Worm (Caenorhabditis elegans) whole organism, L1 larva: Measurements from ENCODE around the gene cbd-1.

Experiments used
- aly-2 ChIP-seq: fragments of 150-350 bp; optimal IDR thresholded peaks from 2 replicates; lab custom pipeline; 2014; ENCODE audit warnings: missing biosample characterization, missing genetic modification characterization
- elt-3 ChIP-seq, 6 experiments: fragments of 150-350 bp in 1 of 6; sonication (generic microtip); optimal IDR thresholded peaks; 2 replicates each; lab custom pipeline; 2017 to 2018; ENCODE audit warnings: missing biosample characterization in 6 of 6, missing genetic modification characterization in 6 of 6, inconsistent platforms in 1 of 6
- fkh-10 ChIP-seq: sonication (generic microtip); optimal IDR thresholded peaks from 2 replicates; lab custom pipeline; 2017; ENCODE audit warnings: missing biosample characterization, missing genetic modification reagents, missing genetic modification characterization
- lin-13 ChIP-seq: fragments of 150-350 bp; optimal IDR thresholded peaks from 2 replicates; lab custom pipeline; 2014; ENCODE audit warnings: missing biosample characterization, missing genetic modification reagents, missing genetic modification characterization
- lin-39 ChIP-seq: fragments of 150-350 bp; optimal IDR thresholded peaks from 2 replicates; lab custom pipeline; 2014; ENCODE audit warnings: missing biosample characterization, missing genetic modification reagents, missing genetic modification characterization
- lsy-2 ChIP-seq, 2 experiments: fragments of 150-350 bp; optimal IDR thresholded peaks; 2 replicates each; lab custom pipeline; 2014; ENCODE audit warnings: missing biosample characterization in 2 of 2, missing genetic modification characterization in 2 of 2
- nhr-12 ChIP-seq: sonication (generic microtip); optimal IDR thresholded peaks from 2 replicates; lab custom pipeline; 2017; ENCODE audit warnings: missing biosample characterization, missing genetic modification characterization
- nhr-76 ChIP-seq: sonication (generic microtip); optimal IDR thresholded peaks from 2 replicates; lab custom pipeline; 2017; ENCODE audit warnings: missing biosample characterization, missing genetic modification characterization
- snpc-4 ChIP-seq: fragments of 150-350 bp; optimal IDR thresholded peaks from 2 replicates; lab custom pipeline; 2014; ENCODE audit warnings: missing biosample characterization, missing genetic modification characterization

ce11 chrIV:11344288-11344687, 28.5 kb upstream of the cbd-1 start:
- TF ChIP-seq elt-3 (tag; optimal IDR thresholded peaks at IDR 0.05; lab: Kevin White, UChicago) (no peak), lin-13 (no peak), nhr-12 (tag; lab: Kevin White, UChicago) (no peak), fkh-10 (GFP tag; lab: Kevin White, UChicago) (no peak), aly-2 (tag; lab: Kevin White, UChicago) (no peak), snpc-4 (no peak), lsy-2 (tag; optimal IDR thresholded peaks at IDR 0.05; lab: Kevin White, UChicago) (no peak), lin-39 (tag; lab: Kevin White, UChicago) (no peak), nhr-76 (tag; lab: Kevin White, UChicago) (no peak)
